Worm (Caenorhabditis elegans): ENCODE measurements around the gene cas-1.

DNA sequence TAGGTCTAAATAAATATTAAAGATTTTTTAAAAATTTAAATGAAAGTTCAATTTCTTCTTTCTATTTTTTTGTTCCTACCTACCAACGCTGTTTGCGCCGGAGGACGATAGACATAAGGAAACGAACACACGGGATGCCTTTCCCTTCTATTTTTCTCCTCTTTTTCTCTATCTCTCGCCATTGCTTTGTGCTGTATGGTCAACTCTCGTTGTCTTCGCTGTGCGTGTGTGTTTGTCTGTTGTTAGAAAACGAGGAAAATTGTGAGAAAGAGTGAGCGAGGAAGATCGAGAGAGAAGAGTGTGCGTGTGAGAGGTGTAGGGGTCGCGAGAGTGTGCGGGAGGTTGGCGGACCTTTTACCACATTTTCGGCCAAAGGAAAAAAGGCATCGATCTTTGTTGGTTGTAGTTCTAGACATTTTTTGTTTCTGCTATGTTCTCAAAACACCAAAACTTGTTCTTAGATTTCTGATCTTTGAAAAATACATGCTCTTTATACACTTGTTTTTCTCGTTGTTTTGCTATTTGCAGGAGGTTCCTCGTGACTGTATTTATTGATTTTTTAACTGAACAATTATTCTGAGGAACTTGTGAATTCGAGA lies 14.3 kb downstream of the cas-1 start:
- TF ChIP-seq ztf-11 (tag; optimal IDR thresholded peaks at IDR 0.05) (no peak), lin-39 (tag; optimal IDR thresholded peaks at IDR 0.05) (no peak), F49E8.2 (tag; optimal IDR thresholded peaks at IDR 0.05; ENCODE audit: borderline replicate concordance) (no peak), hlh-11 (tag; optimal IDR thresholded peaks at IDR 0.05) (peak; percentile 18), daf-19 (GFP tag; conservative IDR thresholded peaks at IDR 0.05) (no peak)
